Worm (Caenorhabditis elegans) whole organism, L3 larva: ENCODE measurements around the gene C28D4.4.

ENCODE experiments used
- R02D3.7 ChIP-seq: fragments of 150-350 bp; optimal IDR thresholded peaks from 2 replicates; lab custom pipeline; 2014; ENCODE audit warnings: missing biosample characterization, missing genetic modification characterization
- ZK546.5 ChIP-seq: sonication (generic microtip); optimal IDR thresholded peaks from 2 replicates; lab custom pipeline; 2017; ENCODE audit warnings: missing biosample characterization, missing genetic modification characterization
- ama-1 ChIP-seq: fragments of 150-350 bp; optimal IDR thresholded peaks from 2 replicates; lab custom pipeline; 2018
- ceh-16 ChIP-seq: sonication (generic microtip); optimal IDR thresholded peaks from 2 replicates; lab custom pipeline; 2017; ENCODE audit warnings: missing biosample characterization, missing genetic modification characterization
- ceh-28 ChIP-seq: fragments of 150-350 bp; optimal IDR thresholded peaks from 2 replicates; lab custom pipeline; 2014; ENCODE audit warnings: missing biosample characterization, missing genetic modification reagents, missing genetic modification characterization
- ceh-82 ChIP-seq: fragments of 150-350 bp; optimal IDR thresholded peaks from 2 replicates; lab custom pipeline; 2014; ENCODE audit warnings: missing biosample characterization, missing genetic modification characterization
- ceh-9 ChIP-seq: sonication (generic microtip); optimal IDR thresholded peaks from 2 replicates; lab custom pipeline; 2018; ENCODE audit warnings: missing biosample characterization, missing genetic modification characterization
- daf-12 ChIP-seq: fragments of 150-350 bp; optimal IDR thresholded peaks from 2 replicates; lab custom pipeline; 2014; ENCODE audit warnings: missing biosample characterization, missing genetic modification reagents, missing genetic modification characterization
- egl-27 ChIP-seq: sonication (generic microtip); optimal IDR thresholded peaks from 4 replicates; lab custom pipeline; 2017; ENCODE audit warnings: missing biosample characterization, missing genetic modification reagents, missing genetic modification characterization
- egl-5 ChIP-seq: fragments of 150-350 bp; optimal IDR thresholded peaks from 2 replicates; lab custom pipeline; 2017; ENCODE audit warnings: missing biosample characterization, missing genetic modification reagents, missing genetic modification characterization, inconsistent platforms
- elt-1 ChIP-seq: fragments of 150-350 bp; optimal IDR thresholded peaks from 2 replicates; lab custom pipeline; 2014; ENCODE audit warnings: missing biosample characterization, missing genetic modification characterization
- elt-2 ChIP-seq: sonication (generic microtip); optimal IDR thresholded peaks from 2 replicates; lab custom pipeline; 2016; ENCODE audit warnings: missing genetic modification reagents, mild to moderate bottlenecking, missing genetic modification characterization, missing compliant biosample characterization
- elt-3 ChIP-seq, 3 experiments: fragments of 150-350 bp in 1 of 3; sonication (generic microtip) in 2 of 3; optimal IDR thresholded peaks; 2 replicates in 2 of 3; 4 replicates in 1 of 3; lab custom pipeline; 2014 to 2017; ENCODE audit warnings: missing biosample characterization in 3 of 3, missing genetic modification characterization in 3 of 3
- fkh-10 ChIP-seq: sonication (generic microtip); optimal IDR thresholded peaks from 2 replicates; lab custom pipeline; 2017; ENCODE audit warnings: missing biosample characterization, missing genetic modification reagents, missing genetic modification characterization
- fkh-2 ChIP-seq: fragments of 150-350 bp; optimal IDR thresholded peaks from 2 replicates; lab custom pipeline; 2014; ENCODE audit warnings: missing biosample characterization, missing genetic modification reagents, missing genetic modification characterization
- hmg-11 ChIP-seq: sonication (generic microtip); optimal IDR thresholded peaks from 2 replicates; lab custom pipeline; 2016; ENCODE audit warnings: missing genetic modification characterization, missing compliant biosample characterization
- jun-1 ChIP-seq: fragments of 150-350 bp; optimal IDR thresholded peaks from 2 replicates; lab custom pipeline; 2014; ENCODE audit warnings: missing biosample characterization, missing genetic modification reagents, missing genetic modification characterization
- lin-15B ChIP-seq: fragments of 150-350 bp; optimal IDR thresholded peaks from 2 replicates; lab custom pipeline; 2014; ENCODE audit warnings: missing biosample characterization, missing genetic modification characterization
- lin-39 ChIP-seq: fragments of 150-350 bp; optimal IDR thresholded peaks from 2 replicates; lab custom pipeline; 2018; ENCODE audit warnings: missing biosample characterization, missing genetic modification reagents, missing genetic modification characterization
- mdl-1 ChIP-seq: fragments of 150-350 bp; optimal IDR thresholded peaks from 2 replicates; lab custom pipeline; 2014; ENCODE audit warnings: missing biosample characterization, missing genetic modification characterization
- nfya-1 ChIP-seq: sonication (generic microtip); optimal IDR thresholded peaks from 2 replicates; lab custom pipeline; 2017; ENCODE audit warnings: missing genetic modification characterization, mild to moderate bottlenecking, missing compliant biosample characterization, antibody characterized with exemption, moderate library complexity; ENCODE audit not compliant: insufficient read depth
- nhr-11 ChIP-seq: fragments of 150-350 bp; optimal IDR thresholded peaks from 2 replicates; lab custom pipeline; 2014; ENCODE audit warnings: missing biosample characterization, missing genetic modification characterization
- nhr-12 ChIP-seq: fragments of 150-350 bp; optimal IDR thresholded peaks from 2 replicates; lab custom pipeline; 2014; ENCODE audit warnings: missing biosample characterization, missing genetic modification characterization
- nhr-23 ChIP-seq: fragments of 150-350 bp; optimal IDR thresholded peaks from 2 replicates; lab custom pipeline; 2014; ENCODE audit warnings: missing biosample characterization, missing genetic modification reagents, missing genetic modification characterization
- nhr-237 ChIP-seq: fragments of 150-350 bp; optimal IDR thresholded peaks from 2 replicates; lab custom pipeline; 2014; ENCODE audit warnings: missing biosample characterization, missing genetic modification characterization
- nhr-25 ChIP-seq: sonication (generic microtip); optimal IDR thresholded peaks from 2 replicates; lab custom pipeline; 2017; ENCODE audit warnings: missing biosample characterization, missing genetic modification characterization
- nhr-28 ChIP-seq: fragments of 150-350 bp; optimal IDR thresholded peaks from 2 replicates; lab custom pipeline; 2014; ENCODE audit warnings: missing biosample characterization, missing genetic modification characterization
- nhr-43 ChIP-seq: sonication (generic microtip); optimal IDR thresholded peaks from 2 replicates; lab custom pipeline; 2016; ENCODE audit warnings: mild to moderate bottlenecking, missing genetic modification characterization, missing compliant biosample characterization; ENCODE audit not compliant: poor library complexity, severe bottlenecking
- nhr-67 ChIP-seq: fragments of 150-350 bp; optimal IDR thresholded peaks from 2 replicates; lab custom pipeline; 2014; ENCODE audit warnings: missing biosample characterization, missing genetic modification characterization
- pha-4 ChIP-seq: fragments of 150-350 bp; optimal IDR thresholded peaks from 2 replicates; lab custom pipeline; 2014; ENCODE audit warnings: missing biosample characterization, missing genetic modification reagents, missing genetic modification characterization
- pqm-1 ChIP-seq: fragments of 150-350 bp; optimal IDR thresholded peaks from 2 replicates; lab custom pipeline; 2017; ENCODE audit warnings: missing biosample characterization, missing genetic modification characterization, inconsistent platforms
- sea-2 ChIP-seq: fragments of 150-350 bp; sonication (generic microtip); optimal IDR thresholded peaks from 4 replicates; lab custom pipeline; 2014; ENCODE audit warnings: missing biosample characterization, missing genetic modification reagents, missing genetic modification characterization
- skn-1 ChIP-seq: fragments of 150-350 bp; optimal IDR thresholded peaks from 2 replicates; lab custom pipeline; 2014; ENCODE audit warnings: missing biosample characterization, missing genetic modification characterization
- snpc-4 ChIP-seq: fragments of 150-350 bp; optimal IDR thresholded peaks from 2 replicates; lab custom pipeline; 2014; ENCODE audit warnings: missing biosample characterization, missing genetic modification characterization
- tbx-2 ChIP-seq: sonication (generic microtip); optimal IDR thresholded peaks from 2 replicates; lab custom pipeline; 2016; ENCODE audit warnings: mild to moderate bottlenecking, missing genetic modification characterization, missing compliant biosample characterization
- unc-62 ChIP-seq: fragments of 150-350 bp; sonication (generic microtip); optimal IDR thresholded peaks from 4 replicates; lab custom pipeline; 2014; ENCODE audit warnings: missing biosample characterization, missing genetic modification reagents, missing genetic modification characterization
- zag-1 ChIP-seq: fragments of 150-350 bp; optimal IDR thresholded peaks from 2 replicates; lab custom pipeline; 2014; ENCODE audit warnings: missing biosample characterization, missing genetic modification characterization

Gene C28D4.4

ce11 chrIV:9727217-9727616 lies 17.6 kb downstream of the C28D4.4 start:
- TF ChIP-seq zag-1 (tag; lab: Kevin White, UChicago) = no peak
- TF ChIP-seq nhr-28 = no peak
- no peak for TF ChIP-seq ceh-9 (tag; lab: Kevin White, UChicago)
- no peak for TF ChIP-seq R02D3.7 (tag; lab: Kevin White, UChicago)
- no peak for TF ChIP-seq nhr-237
- no peak for TF ChIP-seq egl-5 (tag; lab: Kevin White, UChicago)
- TF ChIP-seq elt-2 (tag; lab: Kevin White, UChicago) = no peak
- no peak for TF ChIP-seq sea-2 (GFP tag; lab: Kevin White, UChicago)

- TF ChIP-seq ceh-16 (tag; lab: Kevin White, UChicago) (no peak), nhr-11 (tag; lab: Kevin White, UChicago) (peak; percentile 66)
Measured at ce11 chrIV:9725468-9725985, 19.3 kb downstream of the C28D4.4 start.

DNA sequence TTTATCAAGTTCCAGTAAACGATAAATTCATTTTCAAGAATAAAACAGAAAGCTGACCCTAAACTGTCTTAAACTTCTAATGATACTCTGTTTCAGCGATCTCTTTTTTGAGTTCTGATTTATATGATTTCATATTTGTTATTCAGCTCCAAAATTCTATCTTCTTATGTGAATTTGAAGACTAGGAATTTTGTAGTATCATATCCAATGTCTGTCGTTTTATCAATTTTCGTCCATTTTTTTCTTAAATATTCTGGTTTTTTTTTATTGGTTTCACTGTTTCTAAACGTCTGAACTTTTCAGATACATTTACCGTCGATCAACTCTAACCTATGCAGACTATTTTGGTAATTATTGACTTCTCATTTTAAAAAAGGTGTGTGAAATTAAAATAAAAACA lies 19.9 kb downstream of the C28D4.4 start, which contains the start of the genes nhr-138 and C28D4.18:
Gene nhr-138, plus strand, starts transcription at position 304 of the 400 bp plus-strand sequence.
Gene C28D4.18, plus strand, starts transcription at position 333 of the 400 bp plus-strand sequence.
- TF ChIP-seq pqm-1 = no peak
- no peak for TF ChIP-seq nhr-25
- no peak for TF ChIP-seq nhr-12
- TF ChIP-seq unc-62 (GFP tag; lab: Kevin White, UChicago) = no peak
- no peak for TF ChIP-seq fkh-2
- TF ChIP-seq ZK546.5 (tag; lab: Kevin White, UChicago) = no peak
- TF ChIP-seq nhr-11 (tag; lab: Kevin White, UChicago) = no peak
- TF ChIP-seq tbx-2 (tag; lab: Kevin White, UChicago) = no peak
- TF ChIP-seq mdl-1 (tag; lab: Kevin White, UChicago) = no peak
- TF ChIP-seq skn-1 (tag; lab: Kevin White, UChicago) = no peak

ce11 chrIV:9723185-9723584 lies 21.6 kb downstream of the C28D4.4 start:
- TF ChIP-seq nhr-23 (tag; lab: Kevin White, UChicago) (peak; percentile 75), elt-1 (tag; lab: Kevin White, UChicago) (peak; percentile 92), ceh-28 (peak; percentile 26), hmg-11 (tag; lab: Kevin White, UChicago) (no peak)

ce11 chrIV:9718396-9718795 lies 26.4 kb downstream of the C28D4.4 start:
- no peak for TF ChIP-seq fkh-10
- TF ChIP-seq nhr-25 = peak; percentile 77
- TF ChIP-seq tbx-2 (tag; lab: Kevin White, UChicago) = peak; percentile 37
- no peak for TF ChIP-seq egl-27
- TF ChIP-seq pqm-1 = peak; percentile 80
- no peak for TF ChIP-seq elt-3 (tag; optimal IDR thresholded peaks at IDR 0.05; lab: Kevin White, UChicago)
- peak; percentile 79 for TF ChIP-seq nfya-1 (tag; lab: Kevin White, UChicago)
- no peak for TF ChIP-seq daf-12 (tag; lab: Kevin White, UChicago)
- TF ChIP-seq ama-1 (lab: Kevin White, UChicago) = peak; percentile 86
- TF ChIP-seq R02D3.7 (tag; lab: Kevin White, UChicago) = peak; percentile 4
- TF ChIP-seq elt-1 (tag; lab: Kevin White, UChicago) = peak; percentile 23
- no peak for TF ChIP-seq ceh-82 (tag; lab: Kevin White, UChicago)
- TF ChIP-seq lin-39 (tag; lab: Kevin White, UChicago) = peak; percentile 53
- peak; percentile 32 for TF ChIP-seq snpc-4 (tag; lab: Kevin White, UChicago)
- TF ChIP-seq nhr-67 = no peak
- TF ChIP-seq sea-2 (GFP tag; lab: Kevin White, UChicago) = no peak
- peak; percentile 76 for TF ChIP-seq jun-1
- TF ChIP-seq nhr-237 = no peak
- TF ChIP-seq nhr-43 (tag; lab: Kevin White, UChicago) = peak; percentile 57
- peak; percentile 82 for TF ChIP-seq nhr-23 (tag; lab: Kevin White, UChicago)
- peak; percentile 99 for TF ChIP-seq skn-1 (tag; lab: Kevin White, UChicago)
- peak; percentile 52 for TF ChIP-seq ceh-28
- peak; percentile 68 for TF ChIP-seq hmg-11 (tag; lab: Kevin White, UChicago)
- no peak for TF ChIP-seq nhr-12
- peak; percentile 77 for TF ChIP-seq elt-2 (tag; lab: Kevin White, UChicago)
- TF ChIP-seq pha-4 (tag; lab: Kevin White, UChicago) = peak; percentile 90
- TF ChIP-seq lin-15B (tag; lab: Kevin White, UChicago) = peak; percentile 54
- peak; percentile 5 for TF ChIP-seq nhr-11 (tag; lab: Kevin White, UChicago)
- peak; percentile 68 for TF ChIP-seq egl-5 (tag; lab: Kevin White, UChicago)
